Worm (Caenorhabditis elegans) whole organism, L1 larva: ENCODE measurements around the gene dod-21.

Source experiments
- aha-1 ChIP-seq: fragments of 150-350 bp; optimal IDR thresholded peaks from 2 replicates; lab custom pipeline; 2014; ENCODE audit warnings: missing biosample characterization, missing genetic modification characterization
- ama-1 ChIP-seq: fragments of 150-350 bp; optimal IDR thresholded peaks from 2 replicates; lab custom pipeline; 2014
- blmp-1 ChIP-seq: fragments of 150-350 bp; optimal IDR thresholded peaks from 2 replicates; lab custom pipeline; 2014; ENCODE audit warnings: missing biosample characterization, missing genetic modification characterization
- ceh-88 ChIP-seq: fragments of 200-800 bp; sonication (Bioruptor generic); IDR thresholded peaks from 2 replicates; pipeline ENCODE4 v1.3.6; 2022; ENCODE audit warnings: missing genetic modification characterization, missing compliant biosample characterization
- fkh-10 ChIP-seq: sonication (generic microtip); optimal IDR thresholded peaks from 2 replicates; lab custom pipeline; 2017; ENCODE audit warnings: missing biosample characterization, missing genetic modification reagents, missing genetic modification characterization
- jun-1 ChIP-seq: fragments of 150-350 bp; optimal IDR thresholded peaks from 2 replicates; lab custom pipeline; 2014; ENCODE audit warnings: missing biosample characterization, missing genetic modification reagents, missing genetic modification characterization
- nhr-77 ChIP-seq: fragments of 150-350 bp; optimal IDR thresholded peaks from 2 replicates; lab custom pipeline; 2014; ENCODE audit warnings: missing biosample characterization, missing genetic modification characterization
- snpc-4 ChIP-seq: fragments of 150-350 bp; optimal IDR thresholded peaks from 2 replicates; lab custom pipeline; 2014; ENCODE audit warnings: missing biosample characterization, missing genetic modification characterization
- unc-130 ChIP-seq: fragments of 150-350 bp; optimal IDR thresholded peaks from 2 replicates; lab custom pipeline; 2017; ENCODE audit warnings: missing biosample characterization, missing genetic modification characterization, inconsistent platforms
- unc-98 ChIP-seq: fragments of 200-800 bp; sonication (Bioruptor generic); IDR thresholded peaks from 2 replicates; pipeline ENCODE4 v1.3.6; 2022; ENCODE audit warnings: missing genetic modification characterization, missing compliant biosample characterization

DNA sequence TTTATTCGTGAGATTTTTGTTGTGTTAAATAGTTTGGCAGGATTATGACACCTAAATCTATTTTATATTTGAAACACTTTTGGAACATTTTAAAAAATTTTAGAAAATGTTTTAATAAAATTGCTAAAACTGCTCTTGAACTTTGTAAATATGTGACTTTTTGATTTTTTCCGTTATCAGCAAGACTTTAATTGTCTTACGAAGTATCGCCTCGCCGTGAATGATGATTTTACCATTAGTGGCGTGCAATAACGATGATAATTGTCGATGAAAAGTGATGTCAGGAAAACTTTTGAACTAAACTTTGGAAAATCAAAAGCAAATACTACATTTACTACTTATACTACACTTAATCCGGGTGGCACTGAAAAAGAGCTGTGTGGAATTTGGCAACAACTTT lies 16.0 kb upstream of the dod-21 start:
- TF ChIP-seq jun-1 (tag; lab: Kevin White, UChicago) = no peak
- TF ChIP-seq nhr-77 (tag; lab: Kevin White, UChicago) = no peak
- no peak for TF ChIP-seq unc-98
- no peak for TF ChIP-seq ama-1 (lab: Kevin White, UChicago)
- no peak for TF ChIP-seq blmp-1
- TF ChIP-seq ceh-88 (GFP tag; lab: Robert Waterston, UW) = no peak
- no peak for TF ChIP-seq snpc-4
- TF ChIP-seq fkh-10 = no peak
- no peak for TF ChIP-seq aha-1 (tag; lab: Kevin White, UChicago)
- no peak for TF ChIP-seq unc-130 (tag; lab: Kevin White, UChicago)
